Fruit fly (Drosophila melanogaster) whole organism, wandering third instar larva: ENCODE results near the gene CG5188.

Source experiments
- Dfd ChIP-seq: fragments of >200 bp; optimal IDR thresholded peaks from 2 replicates; lab custom pipeline; 2017; ENCODE audit warnings: missing biosample characterization, missing genetic modification characterization
- Hr78 ChIP-seq: fragments of >200 bp; optimal IDR thresholded peaks from 2 replicates; lab custom pipeline; 2017; ENCODE audit warnings: missing biosample characterization, missing genetic modification characterization
- dsf ChIP-seq: sonication (Bioruptor generic); optimal IDR thresholded peaks from 2 replicates; lab custom pipeline; 2016; ENCODE audit warnings: missing biosample characterization, missing genetic modification characterization, borderline replicate concordance
- h ChIP-seq: fragments of 200-800 bp; sonication (Bioruptor generic); optimal IDR thresholded peaks from 3 replicates; lab custom pipeline; 2016; ENCODE audit warnings: missing biosample characterization, mild to moderate bottlenecking, missing genetic modification characterization
- pan ChIP-seq: fragments of >200 bp; optimal IDR thresholded peaks from 2 replicates; lab custom pipeline; 2017
- sage ChIP-seq: fragments of 200-800 bp; sonication (Bioruptor generic); optimal IDR thresholded peaks from 2 replicates; lab custom pipeline; 2016; ENCODE audit warnings: missing biosample characterization, mild to moderate bottlenecking, missing genetic modification characterization
- usp ChIP-seq: fragments of >200 bp; optimal IDR thresholded peaks from 2 replicates; lab custom pipeline; 2017; ENCODE audit warnings: missing biosample characterization, missing genetic modification characterization

dm6 chr2L:10386824-10387223, 41.8 kb upstream of the CG5188 start:
- no peak for TF ChIP-seq Dfd (GFP tag; lab: Kevin White, UChicago)
- TF ChIP-seq sage: no peak
- TF ChIP-seq usp (GFP tag; lab: Kevin White, UChicago): no peak
- no peak for TF ChIP-seq pan (lab: Kevin White, UChicago)
- TF ChIP-seq dsf (GFP tag; lab: Kevin White, UChicago): no peak
- TF ChIP-seq Hr78 (GFP tag; lab: Kevin White, UChicago): no peak
- no peak for TF ChIP-seq h (GFP tag; lab: Kevin White, UChicago)
